Worm (Caenorhabditis elegans) whole organism, L1 larva: ENCODE results near the gene Y77E11A.12.

Experiments
- Y116A8C.19 ChIP-seq: sonication (generic microtip); optimal IDR thresholded peaks from 2 replicates; lab custom pipeline; 2016; ENCODE audit warnings: missing compliant biosample characterization, missing genetic modification characterization, borderline replicate concordance
- alr-1 ChIP-seq: fragments of 200-800 bp; sonication (Bioruptor generic); optimal IDR thresholded peaks from 2 replicates; lab custom pipeline; 2018; ENCODE audit warnings: borderline replicate concordance, mild to moderate bottlenecking, missing genetic modification characterization, missing compliant biosample characterization
- ama-1 ChIP-seq: fragments of 150-350 bp; optimal IDR thresholded peaks from 2 replicates; lab custom pipeline; 2014
- ceh-8 ChIP-seq: fragments of 200-800 bp; sonication (Bioruptor generic); optimal IDR thresholded peaks from 2 replicates; lab custom pipeline; 2018; ENCODE audit warnings: mild to moderate bottlenecking, missing genetic modification characterization, moderate library complexity, missing compliant biosample characterization
- ceh-82 ChIP-seq, 3 experiments: fragments of 150-350 bp in 1 of 3; sonication (generic microtip) in 2 of 3; optimal IDR thresholded peaks; 2 replicates each; lab custom pipeline; 2014 to 2017; ENCODE audit warnings: missing biosample characterization in 3 of 3, missing genetic modification characterization in 3 of 3
- ceh-88 ChIP-seq: fragments of 200-800 bp; sonication (Bioruptor generic); IDR thresholded peaks from 2 replicates; pipeline ENCODE4 v1.3.6; 2022; ENCODE audit warnings: missing genetic modification characterization, missing compliant biosample characterization
- dpl-1 ChIP-seq, 3 experiments: fragments of 150-350 bp in 2 of 3; sonication (generic microtip) in 1 of 3; optimal IDR thresholded peaks; 2 replicates each; lab custom pipeline; 2014 to 2017; ENCODE audit warnings: missing biosample characterization in 3 of 3, missing genetic modification characterization in 3 of 3, missing genetic modification reagents in 3 of 3
- efl-1 ChIP-seq, 4 experiments: fragments of 150-350 bp; optimal IDR thresholded peaks in 3 of 4; peaks in 1 of 4; 1 replicate in 1 of 4; 2 replicates in 3 of 4; lab custom pipeline; 2014; ENCODE audit warnings: missing biosample characterization in 2 of 4, missing genetic modification characterization in 2 of 4, missing genetic modification reagents in 2 of 4
- egl-13 ChIP-seq: sonication (generic microtip); optimal IDR thresholded peaks from 2 replicates; lab custom pipeline; 2016; ENCODE audit warnings: missing genotype, missing genetic modification reagents, missing genetic modification characterization, missing compliant biosample characterization
- elt-3 ChIP-seq, 6 experiments: fragments of 150-350 bp in 1 of 6; sonication (generic microtip); optimal IDR thresholded peaks; 2 replicates each; lab custom pipeline; 2017 to 2018; ENCODE audit warnings: missing biosample characterization in 6 of 6, missing genetic modification characterization in 6 of 6, inconsistent platforms in 1 of 6
- ets-5 ChIP-seq: fragments of 200-800 bp; sonication (Bioruptor generic); IDR thresholded peaks from 2 replicates; pipeline ENCODE4 v1.3.6; 2022; ENCODE audit warnings: missing genetic modification characterization, missing compliant biosample characterization
- fkh-8 ChIP-seq: sonication (generic microtip); optimal IDR thresholded peaks from 2 replicates; lab custom pipeline; 2016; ENCODE audit warnings: mild to moderate bottlenecking, missing genetic modification characterization, missing compliant biosample characterization
- grh-1 ChIP-seq: fragments of 200-800 bp; sonication (Bioruptor generic); IDR thresholded peaks from 2 replicates; pipeline ENCODE4 v1.3.6; 2022; ENCODE audit warnings: missing genetic modification reagents, missing genetic modification characterization, missing compliant biosample characterization
- hlh-17 ChIP-seq: fragments of 200-800 bp; sonication (Bioruptor generic); optimal IDR thresholded peaks from 2 replicates; lab custom pipeline; 2018; ENCODE audit warnings: missing genetic modification characterization, mild to moderate bottlenecking, missing compliant biosample characterization, moderate library complexity, borderline replicate concordance
- hlh-4 ChIP-seq: sonication (generic microtip); optimal IDR thresholded peaks from 2 replicates; lab custom pipeline; 2016; ENCODE audit warnings: mild to moderate bottlenecking, missing genetic modification characterization, missing compliant biosample characterization
- hpl-2 ChIP-seq: fragments of 150-350 bp; optimal IDR thresholded peaks from 2 replicates; lab custom pipeline; 2014; ENCODE audit warnings: missing biosample characterization, missing genetic modification reagents, missing genetic modification characterization
- irx-1 ChIP-seq: sonication (generic microtip); optimal IDR thresholded peaks from 2 replicates; lab custom pipeline; 2016; ENCODE audit warnings: missing genetic modification characterization, missing compliant biosample characterization
- isw-1 ChIP-seq: fragments of 200-800 bp; sonication (Bioruptor generic); IDR thresholded peaks from 2 replicates; pipeline ENCODE4 v1.3.6; 2022; ENCODE audit warnings: missing genetic modification characterization, missing compliant biosample characterization
- mab-9 ChIP-seq: fragments of 200-800 bp; sonication (Bioruptor generic); IDR thresholded peaks from 2 replicates; pipeline ENCODE4 v1.3.6; 2022; ENCODE audit warnings: missing genetic modification reagents, missing genetic modification characterization, missing compliant biosample characterization
- mdl-1 ChIP-seq, 2 experiments: fragments of 150-350 bp; optimal IDR thresholded peaks; 2 replicates each; lab custom pipeline; 2014 to 2017; ENCODE audit warnings: missing biosample characterization in 2 of 2, missing genetic modification characterization in 2 of 2, inconsistent platforms in 1 of 2
- nhr-71 ChIP-seq: sonication (generic microtip); optimal IDR thresholded peaks from 2 replicates; lab custom pipeline; 2016; ENCODE audit warnings: mild to moderate bottlenecking, missing genetic modification characterization, moderate library complexity, missing compliant biosample characterization
- nhr-90 ChIP-seq: sonication (generic microtip); optimal IDR thresholded peaks from 2 replicates; lab custom pipeline; 2016; ENCODE audit warnings: mild to moderate bottlenecking, missing genetic modification characterization, missing compliant biosample characterization; ENCODE audit not compliant: poor library complexity
- pqm-1 ChIP-seq: sonication (generic microtip); optimal IDR thresholded peaks from 3 replicates; lab custom pipeline; 2017; ENCODE audit warnings: missing biosample characterization, missing genetic modification characterization
- rnt-1 ChIP-seq: sonication (generic microtip); optimal IDR thresholded peaks from 2 replicates; lab custom pipeline; 2016; ENCODE audit warnings: mild to moderate bottlenecking, missing genetic modification characterization, moderate library complexity, missing compliant biosample characterization
- snpc-4 ChIP-seq: fragments of 150-350 bp; optimal IDR thresholded peaks from 2 replicates; lab custom pipeline; 2014; ENCODE audit warnings: missing biosample characterization, missing genetic modification characterization
- sptf-1 ChIP-seq: fragments of 150-350 bp; optimal IDR thresholded peaks from 2 replicates; lab custom pipeline; 2014; ENCODE audit warnings: missing biosample characterization, missing genetic modification characterization
- tbx-2 ChIP-seq: sonication (generic microtip); optimal IDR thresholded peaks from 2 replicates; lab custom pipeline; 2016; ENCODE audit warnings: missing genetic modification characterization, missing compliant biosample characterization
- unc-98 ChIP-seq: fragments of 200-800 bp; sonication (Bioruptor generic); IDR thresholded peaks from 2 replicates; pipeline ENCODE4 v1.3.6; 2022; ENCODE audit warnings: missing genetic modification characterization, missing compliant biosample characterization
- vab-15 ChIP-seq: sonication (generic microtip); optimal IDR thresholded peaks from 2 replicates; lab custom pipeline; 2017; ENCODE audit warnings: missing genotype, mild to moderate bottlenecking, missing genetic modification characterization, missing compliant biosample characterization
- xbp-1 ChIP-seq: sonication (generic microtip); optimal IDR thresholded peaks from 2 replicates; lab custom pipeline; 2016; ENCODE audit warnings: missing genetic modification characterization, missing compliant biosample characterization
- zag-1 ChIP-seq: fragments of 150-350 bp; optimal IDR thresholded peaks from 2 replicates; lab custom pipeline; 2014; ENCODE audit warnings: missing biosample characterization, missing genetic modification characterization
- ztf-11 ChIP-seq, 2 experiments: sonication (generic microtip); optimal IDR thresholded peaks; 2 replicates each; lab custom pipeline; 2016 to 2017; ENCODE audit warnings: missing genetic modification characterization in 2 of 2, missing biosample characterization in 1 of 2, missing compliant biosample characterization in 1 of 2

The Y77E11A.12 gene

DNA sequence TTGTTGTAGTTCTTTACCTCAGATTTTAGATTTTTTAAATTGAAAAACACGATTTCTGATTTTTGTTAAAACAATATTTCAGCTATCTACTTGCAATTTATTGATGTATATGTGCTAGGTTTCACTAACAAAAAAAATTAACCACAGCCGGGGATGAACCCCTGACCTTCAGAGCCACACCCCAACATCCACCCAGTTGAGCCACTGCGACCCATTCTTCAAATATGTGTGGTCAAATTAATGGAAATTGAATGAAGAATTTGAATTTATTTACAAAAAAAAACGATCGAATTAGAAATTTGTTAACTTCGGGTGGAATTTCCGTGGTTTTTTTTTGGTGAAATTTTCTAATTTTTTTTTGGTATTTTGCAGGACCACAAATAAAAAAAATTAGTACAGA, 3.7 kb upstream of the Y77E11A.12 start:
- TF ChIP-seq snpc-4 (tag; lab: Kevin White, UChicago), result no peak
- no peak for TF ChIP-seq isw-1 (GFP tag; lab: Robert Waterston, UW)
- TF ChIP-seq nhr-71 (tag; lab: Kevin White, UChicago), result no peak
- TF ChIP-seq ceh-8 (GFP tag; lab: Kevin White, UChicago), result no peak
- no peak for TF ChIP-seq rnt-1
- no peak for TF ChIP-seq unc-98 (GFP tag; lab: Robert Waterston, UW)
- no peak for TF ChIP-seq hlh-17 (GFP tag; lab: Kevin White, UChicago)
- TF ChIP-seq nhr-90 (tag; lab: Kevin White, UChicago), result no peak
- TF ChIP-seq zag-1 (tag; lab: Kevin White, UChicago), result no peak
- TF ChIP-seq, all 84 proteins: peak for 0

DNA sequence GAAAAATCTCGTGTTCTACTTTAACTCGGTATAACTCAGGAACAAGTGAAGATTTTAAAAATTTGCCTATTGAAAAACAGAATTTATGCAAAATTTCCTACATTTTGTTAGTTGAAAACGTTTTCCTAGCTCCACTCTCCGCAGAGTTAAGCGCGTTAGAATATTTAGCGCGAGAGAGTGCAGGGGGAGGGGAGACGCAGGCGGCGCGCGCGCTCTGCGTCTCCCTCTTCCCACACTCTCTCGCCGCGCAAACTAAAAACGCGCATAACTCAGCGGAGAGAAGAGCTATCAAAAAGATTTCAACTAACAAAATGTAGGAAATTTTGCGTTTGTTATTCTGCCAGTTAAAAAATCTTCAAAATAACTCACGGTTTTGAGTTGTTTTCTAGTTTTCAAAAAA, 2.8 kb downstream of the Y77E11A.12 start:
- TF ChIP-seq hlh-4 (tag; lab: Kevin White, UChicago), result no peak
- no peak for TF ChIP-seq nhr-71 (tag; lab: Kevin White, UChicago)
- no peak for TF ChIP-seq ztf-11 (tag; optimal IDR thresholded peaks at IDR 0.05; lab: Kevin White, UChicago)
- TF ChIP-seq elt-3 (tag; optimal IDR thresholded peaks at IDR 0.05; lab: Kevin White, UChicago), result no peak

DNA sequence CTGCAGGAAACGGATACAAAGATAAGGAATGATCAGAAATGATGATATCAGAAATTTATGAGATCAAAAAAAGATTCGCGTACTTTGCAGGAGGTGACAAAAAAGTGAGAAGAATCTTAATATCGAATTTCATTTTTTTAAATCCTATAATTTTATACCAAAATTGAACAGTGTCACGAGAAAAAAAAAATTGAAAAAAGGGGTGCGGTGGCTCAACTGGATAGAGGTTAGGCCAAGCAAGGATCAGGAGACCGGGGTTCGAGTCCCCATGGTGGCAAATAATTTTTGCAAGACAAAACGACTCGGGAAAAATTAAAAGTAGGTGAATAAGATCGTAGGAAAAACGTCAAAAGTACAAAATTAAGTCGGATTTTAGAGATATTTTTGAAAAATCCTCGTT, 4.5 kb downstream of the Y77E11A.12 start:
- no peak for TF ChIP-seq mab-9 (GFP tag; lab: Robert Waterston, UW)
- no peak for TF ChIP-seq ama-1
- no peak for TF ChIP-seq vab-15 (tag; lab: Kevin White, UChicago)
- no peak for TF ChIP-seq sptf-1 (tag; lab: Kevin White, UChicago)
- TF ChIP-seq pqm-1 (tag; lab: Kevin White, UChicago), result no peak
- TF ChIP-seq efl-1 (optimal IDR thresholded peaks at IDR 0.05; lab: Kevin White, UChicago), result no peak
- TF ChIP-seq efl-1 (GFP tag; optimal IDR thresholded peaks at IDR 0.05 in 1 of 2; lab: Kevin White, UChicago), result no peak
- TF ChIP-seq dpl-1 (GFP tag; optimal IDR thresholded peaks at IDR 0.05; lab: Kevin White, UChicago), result no peak

DNA sequence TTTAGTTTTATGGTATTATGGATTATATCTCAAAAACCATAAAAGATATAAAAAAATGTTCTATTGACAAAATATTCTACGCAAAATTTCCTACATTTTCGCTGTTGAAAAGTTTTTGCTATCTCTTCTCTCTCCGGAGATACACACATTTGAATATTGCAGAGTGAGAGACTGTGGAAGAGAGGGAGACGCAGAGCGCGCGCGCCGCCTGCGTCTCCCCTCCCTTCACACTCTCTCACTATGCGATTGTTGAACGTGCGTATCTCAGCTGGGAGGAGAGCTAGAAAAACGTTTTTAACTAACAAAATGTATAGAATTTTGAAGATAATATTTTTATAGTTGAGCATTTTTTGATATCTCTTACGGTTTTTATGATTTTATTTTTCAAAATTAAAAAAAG, 5.8 kb downstream of the Y77E11A.12 start:
- TF ChIP-seq snpc-4 (tag; lab: Kevin White, UChicago) (no peak), Y116A8C.19 (no peak), ets-5 (GFP tag; lab: Robert Waterston, UW) (no peak), egl-13 (no peak), ceh-88 (no peak), elt-3 (tag; optimal IDR thresholded peaks at IDR 0.05; lab: Kevin White, UChicago) (no peak), grh-1 (GFP tag; lab: Robert Waterston, UW) (no peak), tbx-2 (no peak), hpl-2 (GFP tag; lab: Kevin White, UChicago) (no peak), fkh-8 (tag; lab: Kevin White, UChicago) (no peak), irx-1 (tag; lab: Kevin White, UChicago) (no peak), ztf-11 (tag; optimal IDR thresholded peaks at IDR 0.05; lab: Kevin White, UChicago) (no peak), alr-1 (tag; lab: Kevin White, UChicago) (no peak), xbp-1 (tag; lab: Kevin White, UChicago) (no peak), isw-1 (GFP tag; lab: Robert Waterston, UW) (no peak), mdl-1 (tag; optimal IDR thresholded peaks at IDR 0.05; lab: Kevin White, UChicago) (no peak), ceh-82 (tag; optimal IDR thresholded peaks at IDR 0.05; lab: Kevin White, UChicago) (no peak)

DNA sequence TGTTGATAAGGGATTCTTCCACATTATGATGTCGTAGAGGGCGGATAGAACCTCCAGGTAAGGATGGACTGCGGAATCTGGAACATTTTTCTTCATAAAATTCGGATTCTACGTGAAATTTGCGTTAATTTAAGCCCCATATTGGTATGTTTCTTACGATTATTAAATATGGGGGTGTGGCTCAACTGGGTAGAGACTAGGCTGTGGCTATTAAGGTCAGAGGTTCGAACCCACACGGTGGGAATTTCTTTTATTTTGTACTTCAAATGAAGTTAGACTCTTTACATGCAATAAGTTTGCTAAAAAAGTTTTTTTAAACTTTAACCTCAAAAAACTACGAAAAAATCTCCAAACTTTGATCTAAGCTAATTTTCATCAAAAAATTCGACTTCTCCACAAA, 9.4 kb downstream of the Y77E11A.12 start:
- no peak for TF ChIP-seq nhr-90 (tag; lab: Kevin White, UChicago)
